Fruit fly (Drosophila melanogaster) whole organism, prepupa: ENCODE measurements around the gene CG9521.

Source experiments
- Blimp-1 ChIP-seq: fragments of 200-800 bp; sonication (Bioruptor generic); optimal IDR thresholded peaks from 3 replicates; lab custom pipeline; 2017; ENCODE audit warnings: missing biosample characterization, missing genetic modification characterization, mild to moderate bottlenecking, moderate library complexity, missing genetic modification reagents
- CG10631 ChIP-seq: fragments of 200-800 bp; sonication (Bioruptor generic); optimal IDR thresholded peaks from 2 replicates; lab custom pipeline; 2016; ENCODE audit warnings: missing biosample characterization, missing genetic modification characterization
- CG10669 ChIP-seq: fragments of 200-800 bp; sonication (Bioruptor generic); optimal IDR thresholded peaks from 3 replicates; lab custom pipeline; 2018; ENCODE audit warnings: missing biosample characterization, mild to moderate bottlenecking, missing genetic modification characterization, moderate library complexity
- CG11294 ChIP-seq: fragments of 200-800 bp; sonication (Bioruptor generic); IDR thresholded peaks from 2 replicates; pipeline ENCODE4 v1.3.6; 2022; ENCODE audit warnings: missing biosample characterization, missing genetic modification characterization
- CG11762 ChIP-seq: fragments of 200-800 bp; sonication (Bioruptor generic); optimal IDR thresholded peaks from 3 replicates; lab custom pipeline; 2016; ENCODE audit warnings: missing biosample characterization, missing genetic modification characterization; ENCODE audit not compliant: insufficient read depth
- CG11902 ChIP-seq: fragments of 200-800 bp; sonication (Bioruptor generic); optimal IDR thresholded peaks from 3 replicates; lab custom pipeline; 2016; ENCODE audit warnings: missing biosample characterization, missing genetic modification characterization
- CG1621 ChIP-seq: fragments of 200-800 bp; sonication (Bioruptor generic); optimal IDR thresholded peaks from 3 replicates; lab custom pipeline; 2018; ENCODE audit warnings: missing biosample characterization, mild to moderate bottlenecking, missing genetic modification characterization
- CG16779 ChIP-seq: fragments of 200-800 bp; sonication (Bioruptor generic); optimal IDR thresholded peaks from 3 replicates; lab custom pipeline; 2017; ENCODE audit warnings: missing biosample characterization, mild to moderate bottlenecking, missing genetic modification characterization
- CG3032 ChIP-seq: fragments of 200-800 bp; optimal IDR thresholded peaks from 2 replicates; lab custom pipeline; 2019; ENCODE audit warnings: missing biosample characterization, mild to moderate bottlenecking, missing genetic modification characterization, moderate library complexity
- CG32006 ChIP-seq: fragments of 200-800 bp; sonication (Bioruptor generic); optimal IDR thresholded peaks from 3 replicates; lab custom pipeline; 2017; ENCODE audit warnings: missing biosample characterization, mild to moderate bottlenecking, missing genetic modification characterization
- CG34406 ChIP-seq: fragments of 200-800 bp; sonication (Bioruptor generic); optimal IDR thresholded peaks from 3 replicates; lab custom pipeline; 2016; ENCODE audit warnings: missing biosample characterization, missing genetic modification characterization
- CG3919 ChIP-seq: fragments of 200-800 bp; sonication (Bioruptor generic); optimal IDR thresholded peaks from 3 replicates; lab custom pipeline; 2016; ENCODE audit warnings: missing biosample characterization, missing genetic modification characterization
- CG4318 ChIP-seq: fragments of 200-800 bp; sonication (Bioruptor generic); optimal IDR thresholded peaks from 3 replicates; lab custom pipeline; 2017; ENCODE audit warnings: missing biosample characterization, mild to moderate bottlenecking, missing genetic modification characterization
- CG6163 ChIP-seq: fragments of 200-800 bp; sonication (Bioruptor generic); IDR thresholded peaks from 3 replicates; pipeline ENCODE4 v1.3.6; 2022; ENCODE audit warnings: missing biosample characterization, missing genetic modification characterization
- CG6276 ChIP-seq: fragments of 200-800 bp; sonication (Bioruptor generic); optimal IDR thresholded peaks from 2 replicates; lab custom pipeline; 2017; ENCODE audit warnings: missing biosample characterization, mild to moderate bottlenecking, missing genetic modification characterization
- CG6792 ChIP-seq: fragments of 200-800 bp; sonication (Bioruptor generic); optimal IDR thresholded peaks from 3 replicates; lab custom pipeline; 2016; ENCODE audit warnings: missing biosample characterization, missing genetic modification characterization
- CG6808 ChIP-seq: fragments of 200-800 bp; sonication (Bioruptor generic); optimal IDR thresholded peaks from 3 replicates; lab custom pipeline; 2017; ENCODE audit warnings: missing biosample characterization, missing genetic modification characterization, mild to moderate bottlenecking, moderate library complexity, missing genetic modification reagents
- CG7368 ChIP-seq: fragments of 200-800 bp; sonication (Bioruptor generic); optimal IDR thresholded peaks from 3 replicates; lab custom pipeline; 2016; ENCODE audit warnings: missing biosample characterization, missing genetic modification characterization
- CG8119 ChIP-seq: fragments of 200-800 bp; sonication (Bioruptor generic); IDR thresholded peaks from 3 replicates; pipeline ENCODE4 v1.3.6; 2022; ENCODE audit warnings: missing biosample characterization, missing genetic modification characterization
- CG8319 ChIP-seq: fragments of 200-800 bp; sonication (Bioruptor generic); optimal IDR thresholded peaks from 3 replicates; lab custom pipeline; 2016; ENCODE audit warnings: missing biosample characterization, missing genetic modification characterization
- CG8632 ChIP-seq: fragments of 200-800 bp; sonication (Bioruptor generic); optimal IDR thresholded peaks from 3 replicates; lab custom pipeline; 2016; ENCODE audit warnings: missing biosample characterization, missing genetic modification characterization
- CG9139 ChIP-seq: fragments of 200-800 bp; sonication (Bioruptor generic); optimal IDR thresholded peaks from 3 replicates; lab custom pipeline; 2017; ENCODE audit warnings: missing biosample characterization, mild to moderate bottlenecking, missing genetic modification characterization
- Eip75B ChIP-seq: fragments of 200-800 bp; sonication (Bioruptor generic); optimal IDR thresholded peaks from 3 replicates; lab custom pipeline; 2016; ENCODE audit warnings: missing biosample characterization, missing genetic modification characterization
- Eip78C ChIP-seq: fragments of 200-800 bp; sonication (Bioruptor generic); peaks from one replicate; lab custom pipeline; 2016; ENCODE audit warnings: missing biosample characterization, missing genetic modification characterization
- Eip93F ChIP-seq: fragments of 200-800 bp; sonication (Bioruptor generic); optimal IDR thresholded peaks from 2 replicates; lab custom pipeline; 2016; ENCODE audit warnings: missing biosample characterization, mild to moderate bottlenecking, missing genetic modification characterization
- Ets96B ChIP-seq: fragments of 200-800 bp; optimal IDR thresholded peaks from 2 replicates; lab custom pipeline; 2019; ENCODE audit warnings: missing biosample characterization, mild to moderate bottlenecking, missing genetic modification characterization, moderate library complexity
- Gug ChIP-seq: fragments of 200-800 bp; sonication (Bioruptor generic); IDR thresholded peaks from 2 replicates; pipeline ENCODE4 v1.3.6; 2022; ENCODE audit warnings: missing biosample characterization, missing genetic modification characterization
- Hr38 ChIP-seq: sonication (Bioruptor generic); optimal IDR thresholded peaks from 2 replicates; lab custom pipeline; 2016; ENCODE audit warnings: missing biosample characterization, missing genetic modification characterization
- Hr39 ChIP-seq: fragments of 200-800 bp; sonication (Bioruptor generic); optimal IDR thresholded peaks from 2 replicates; lab custom pipeline; 2016; ENCODE audit warnings: missing biosample characterization, missing genetic modification characterization
- Lpt ChIP-seq: fragments of 200-800 bp; sonication (Bioruptor generic); optimal IDR thresholded peaks from 3 replicates; lab custom pipeline; 2016; ENCODE audit warnings: missing biosample characterization, missing genetic modification characterization
- OdsH ChIP-seq: fragments of 200-800 bp; sonication (Bioruptor generic); optimal IDR thresholded peaks from 3 replicates; lab custom pipeline; 2016; ENCODE audit warnings: missing biosample characterization, missing genetic modification characterization
- Smox ChIP-seq: fragments of 200-800 bp; sonication (Bioruptor generic); optimal IDR thresholded peaks from 3 replicates; lab custom pipeline; 2016; ENCODE audit warnings: missing biosample characterization, missing genetic modification characterization
- Sox14 ChIP-seq: fragments of 200-800 bp; sonication (Bioruptor generic); optimal IDR thresholded peaks from 3 replicates; lab custom pipeline; 2016; ENCODE audit warnings: missing biosample characterization, missing genetic modification characterization
- Sox15 ChIP-seq: fragments of 200-800 bp; sonication (Bioruptor generic); optimal IDR thresholded peaks from 3 replicates; lab custom pipeline; 2016; ENCODE audit warnings: missing biosample characterization, missing genetic modification characterization
- achi ChIP-seq: fragments of 200-800 bp; sonication (Bioruptor generic); optimal IDR thresholded peaks from 3 replicates; lab custom pipeline; 2016; ENCODE audit warnings: missing biosample characterization, missing genetic modification characterization
- acj6 ChIP-seq: fragments of 200-800 bp; sonication (Bioruptor generic); optimal IDR thresholded peaks from 3 replicates; lab custom pipeline; 2016; ENCODE audit warnings: missing biosample characterization, missing genetic modification characterization
- cyc ChIP-seq: fragments of 200-800 bp; sonication (Bioruptor generic); optimal IDR thresholded peaks from 3 replicates; lab custom pipeline; 2016; ENCODE audit warnings: missing biosample characterization, missing genetic modification characterization
- dac ChIP-seq: fragments of 200-800 bp; sonication (Bioruptor generic); optimal IDR thresholded peaks from 2 replicates; lab custom pipeline; 2017; ENCODE audit warnings: missing biosample characterization, mild to moderate bottlenecking, missing genetic modification characterization
- dsx ChIP-seq: fragments of 200-800 bp; optimal IDR thresholded peaks from 3 replicates; lab custom pipeline; 2019; ENCODE audit warnings: missing biosample characterization, mild to moderate bottlenecking, missing genetic modification characterization, moderate library complexity; ENCODE audit not compliant: poor library complexity, severe bottlenecking
- eg ChIP-seq: fragments of 200-800 bp; sonication (Bioruptor generic); IDR thresholded peaks from 3 replicates; pipeline ENCODE4 v1.3.6; 2022; ENCODE audit warnings: missing biosample characterization, missing genetic modification characterization
- fd59A ChIP-seq: fragments of 200-800 bp; sonication (Bioruptor generic); optimal IDR thresholded peaks from 2 replicates; lab custom pipeline; 2017; ENCODE audit warnings: missing biosample characterization, mild to moderate bottlenecking, missing genetic modification characterization, missing genetic modification reagents
- fd85E ChIP-seq: fragments of 200-800 bp; sonication (Bioruptor generic); optimal IDR thresholded peaks from 3 replicates; lab custom pipeline; 2016; ENCODE audit warnings: missing biosample characterization, missing genetic modification characterization
- fkh ChIP-seq: fragments of 200-800 bp; sonication (Bioruptor generic); optimal IDR thresholded peaks from 3 replicates; lab custom pipeline; 2017; ENCODE audit warnings: missing biosample characterization, mild to moderate bottlenecking, missing genetic modification characterization, moderate library complexity
- lz ChIP-seq: fragments of 200-800 bp; sonication (Bioruptor generic); optimal IDR thresholded peaks from 3 replicates; lab custom pipeline; 2016; ENCODE audit warnings: missing biosample characterization, missing genetic modification characterization
- pdm3 ChIP-seq: fragments of 200-800 bp; sonication (Bioruptor generic); optimal IDR thresholded peaks from 3 replicates; lab custom pipeline; 2016; ENCODE audit warnings: missing biosample characterization, missing genetic modification characterization
- salr ChIP-seq, 2 experiments: fragments of 200-800 bp; sonication (Bioruptor generic); optimal IDR thresholded peaks; 3 replicates each; lab custom pipeline; 2016 to 2018; ENCODE audit warnings: missing biosample characterization in 2 of 2, missing genetic modification characterization in 2 of 2, mild to moderate bottlenecking in 1 of 2
- ss ChIP-seq, 2 experiments: fragments of 200-800 bp; sonication (Bioruptor generic); optimal IDR thresholded peaks; 2 replicates in 1 of 2; 3 replicates in 1 of 2; lab custom pipeline; 2017 to 2018; ENCODE audit warnings: mild to moderate bottlenecking in 2 of 2, missing biosample characterization in 2 of 2, missing genetic modification characterization in 2 of 2, moderate library complexity in 1 of 2
- svp ChIP-seq: fragments of 200-800 bp; sonication (Bioruptor generic); peaks from one replicate; lab custom pipeline; 2016; ENCODE audit warnings: missing biosample characterization, missing genetic modification characterization
- topi ChIP-seq: fragments of 200-800 bp; sonication (Bioruptor generic); optimal IDR thresholded peaks from 3 replicates; lab custom pipeline; 2016; ENCODE audit warnings: missing biosample characterization, missing genetic modification characterization

The CG9521 gene

DNA sequence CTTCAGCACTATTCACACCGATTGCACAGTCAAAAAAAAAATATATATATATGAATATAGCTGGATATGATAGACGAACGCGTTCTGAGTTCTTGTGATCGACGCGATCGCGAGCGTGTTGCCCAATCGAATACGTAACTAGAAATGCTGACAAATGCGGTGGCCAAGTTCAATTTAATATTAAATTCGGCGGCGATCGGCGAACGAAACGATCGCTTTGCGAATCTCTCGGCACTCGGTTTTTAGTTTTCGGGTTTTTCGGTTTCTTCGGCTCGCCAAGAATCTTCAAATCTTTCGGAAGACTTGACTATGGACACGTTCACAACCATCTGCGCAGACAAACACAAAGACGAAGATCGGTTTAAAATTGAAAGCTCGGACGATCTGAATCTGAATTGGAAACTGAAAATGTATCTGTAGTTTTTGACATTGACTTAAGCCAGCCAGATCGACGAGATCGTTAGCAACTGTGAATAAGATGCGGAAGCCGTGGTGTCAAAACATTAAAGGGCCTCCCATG is at the start of gene CG9521:
Gene CG9521 (minus strand): TSS at position 117 of the 520 bp plus-strand sequence.
- TF ChIP-seq Eip75B (GFP tag; lab: Kevin White, UChicago): no peak
- no peak for TF ChIP-seq CG6163

- TF ChIP-seq Sox14 (GFP tag; lab: Kevin White, UChicago) (peak; percentile 47), Eip78C (GFP tag; lab: Kevin White, UChicago) (peak; percentile 82), lz (GFP tag; lab: Kevin White, UChicago) (peak; percentile 59), achi (GFP tag; lab: Kevin White, UChicago) (peak; percentile 72), CG16779 (tag; lab: Kevin White, UChicago) (peak; percentile 23), pdm3 (GFP tag; lab: Kevin White, UChicago) (peak; percentile 81), svp (GFP tag; lab: Kevin White, UChicago) (peak; percentile 75), Lpt (peak; percentile 33), CG32006 (peak; percentile 78), CG7368 (GFP tag; lab: Kevin White, UChicago) (peak; percentile 60), dac (GFP tag; lab: Kevin White, UChicago) (peak; percentile 17), CG9139 (no peak), CG3919 (peak; percentile 69), CG34406 (peak; percentile 79), CG8632 (GFP tag; lab: Kevin White, UChicago) (peak; percentile 75), fd85E (peak; percentile 13), topi (GFP tag; lab: Kevin White, UChicago) (peak; percentile 70), CG6808 (GFP tag; lab: Kevin White, UChicago) (peak; percentile 2), CG6163 (0 out of 3 replicates have a peak, but pooled peaks have one; percentile 24), acj6 (GFP tag; lab: Kevin White, UChicago) (peak; percentile 65), CG3032 (tag; lab: Kevin White, UChicago) (no peak), CG8319 (peak; percentile 66), eg (GFP tag; lab: Robert Waterston, UW) (peak; percentile 7; the same call in 1 of the 3 replicates), salr (GFP tag; optimal IDR thresholded peaks at IDR 0.05; lab: Kevin White, UChicago) (no peak), CG11294 (no peak; the same call in 1 of the 2 replicates), OdsH (peak; percentile 76), Eip75B (GFP tag; lab: Kevin White, UChicago) (peak; percentile 70), fkh (GFP tag; lab: Kevin White, UChicago) (no peak), CG8119 (peak; percentile 77), Blimp-1 (peak; percentile 46), Sox15 (peak; percentile 74), Eip93F (GFP tag; lab: Kevin White, UChicago) (no peak), CG6276 (peak; percentile 62), CG11762 (peak; percentile 55), cyc (peak; percentile 74), ss (GFP tag; optimal IDR thresholded peaks at IDR 0.05; lab: Kevin White, UChicago) (no peak), CG6792 (GFP tag; lab: Kevin White, UChicago) (peak; percentile 81), dsx (no peak), CG1621 (tag; lab: Kevin White, UChicago) (no peak), Hr39 (GFP tag; lab: Kevin White, UChicago) (peak; percentile 70), Gug (no peak), CG10631 (GFP tag; lab: Kevin White, UChicago) (peak; percentile 27), fd59A (GFP tag; lab: Kevin White, UChicago) (no peak), Smox (peak; percentile 73), Ets96B (no peak), CG11902 (peak; percentile 76), Hr38 (GFP tag; lab: Kevin White, UChicago) (no peak), CG10669 (GFP tag; lab: Kevin White, UChicago) (peak; percentile 24), CG4318 (peak; percentile 46)
These were observed 44.5 kb upstream of the CG9521 start for dm6 chrX:14897592-14897991.
